Fruit fly (Drosophila melanogaster) whole organism, embryonic: Measurements from ENCODE around the gene CG46439.
A peak's percentile ranks its signal among the peaks of the same experiment; 100 is the strongest.

Source experiments
- Atf3 ChIP-seq: fragments of 200-800 bp; sonication (Bioruptor generic); optimal IDR thresholded peaks from 3 replicates; lab custom pipeline; 2016; ENCODE audit warnings: missing biosample characterization, missing genetic modification characterization
- CG10267 ChIP-seq: fragments of 200-800 bp; sonication (Bioruptor generic); optimal IDR thresholded peaks from 2 replicates; lab custom pipeline; 2018; ENCODE audit warnings: missing biosample characterization, mild to moderate bottlenecking, missing genetic modification characterization, moderate library complexity
- CG10274 ChIP-seq: fragments of 200-800 bp; sonication (Bioruptor generic); optimal IDR thresholded peaks from 3 replicates; lab custom pipeline; 2017; ENCODE audit warnings: missing biosample characterization, mild to moderate bottlenecking, missing genetic modification characterization
- CG10543 ChIP-seq: fragments of 200-800 bp; sonication (Bioruptor generic); optimal IDR thresholded peaks from 3 replicates; lab custom pipeline; 2017; ENCODE audit warnings: missing biosample characterization, mild to moderate bottlenecking, missing genetic modification characterization, moderate library complexity
- CG12391 ChIP-seq: fragments of 200-800 bp; sonication (Bioruptor generic); optimal IDR thresholded peaks from 3 replicates; lab custom pipeline; 2018; ENCODE audit warnings: missing biosample characterization, mild to moderate bottlenecking, missing genetic modification characterization, moderate library complexity
- CG13624 ChIP-seq: fragments of 200-800 bp; sonication (Bioruptor generic); optimal IDR thresholded peaks from 2 replicates; lab custom pipeline; 2016; ENCODE audit warnings: missing biosample characterization, missing genetic modification characterization
- CG14667 ChIP-seq: fragments of 200-800 bp; sonication (Bioruptor generic); IDR thresholded peaks from 2 replicates; pipeline ENCODE4 v1.3.6; 2022; ENCODE audit warnings: missing biosample characterization, missing genetic modification characterization
- CG15696 ChIP-seq: fragments of 200-800 bp; sonication (Bioruptor generic); optimal IDR thresholded peaks from 2 replicates; lab custom pipeline; 2019; ENCODE audit warnings: missing biosample characterization, mild to moderate bottlenecking, missing genetic modification characterization, moderate library complexity
- CG1603 ChIP-seq: fragments of 200-800 bp; sonication (Bioruptor generic); optimal IDR thresholded peaks from 2 replicates; lab custom pipeline; 2019; ENCODE audit warnings: missing biosample characterization, mild to moderate bottlenecking, missing genetic modification characterization, moderate library complexity
- CG1647 ChIP-seq: fragments of 200-800 bp; sonication (Bioruptor generic); optimal IDR thresholded peaks from 3 replicates; lab custom pipeline; 2016; ENCODE audit warnings: missing biosample characterization, missing genetic modification characterization
- CG17328 ChIP-seq: fragments of 200-800 bp; sonication (Bioruptor generic); IDR thresholded peaks from 2 replicates; pipeline ENCODE4 v1.3.6; 2022; ENCODE audit warnings: missing biosample characterization, missing genetic modification characterization
- CG17612 ChIP-seq: fragments of 200-800 bp; sonication (Bioruptor generic); IDR thresholded peaks from 2 replicates; pipeline ENCODE4 v1.3.6; 2022; ENCODE audit warnings: missing biosample characterization, missing genetic modification characterization
- CG18011 ChIP-seq: fragments of 200-800 bp; sonication (Bioruptor generic); optimal IDR thresholded peaks from 2 replicates; lab custom pipeline; 2017; ENCODE audit warnings: missing biosample characterization, missing genetic modification characterization, mild to moderate bottlenecking, moderate library complexity, missing genotype
- CG18619 ChIP-seq: fragments of 200-800 bp; sonication (Bioruptor generic); optimal IDR thresholded peaks from 3 replicates; lab custom pipeline; 2017; ENCODE audit warnings: missing biosample characterization, mild to moderate bottlenecking, missing genetic modification characterization
- CG31365 ChIP-seq: fragments of 200-800 bp; sonication (Bioruptor generic); optimal IDR thresholded peaks from 2 replicates; lab custom pipeline; 2018; ENCODE audit warnings: missing biosample characterization, mild to moderate bottlenecking, missing genetic modification characterization
- CG34422 ChIP-seq: fragments of 200-800 bp; sonication (Bioruptor generic); IDR thresholded peaks from 3 replicates; pipeline ENCODE4 v1.3.6; 2022; ENCODE audit warnings: missing biosample characterization, missing genetic modification characterization
- CG4730 ChIP-seq: fragments of 200-800 bp; sonication (Bioruptor generic); IDR thresholded peaks from 2 replicates; pipeline ENCODE4 v1.3.6; 2022; ENCODE audit warnings: missing biosample characterization, missing genetic modification characterization
- CG8765 ChIP-seq: fragments of 200-800 bp; sonication (Bioruptor generic); IDR thresholded peaks from 2 replicates; pipeline ENCODE4 v1.3.6; 2022; ENCODE audit warnings: missing biosample characterization, missing genetic modification characterization
- D ChIP-seq, 2 experiments: fragments of 200-800 bp in 1 of 2; fragments of >200 bp in 1 of 2; sonication (Bioruptor generic) in 1 of 2; optimal IDR thresholded peaks; 2 replicates in 1 of 2; 3 replicates in 1 of 2; lab custom pipeline; 2017; ENCODE audit warnings: mild to moderate bottlenecking in 1 of 2, missing biosample characterization in 1 of 2, missing genetic modification characterization in 1 of 2, missing genetic modification reagents in 1 of 2
- D19A ChIP-seq: fragments of 200-800 bp; optimal IDR thresholded peaks from 3 replicates; lab custom pipeline; 2019; ENCODE audit warnings: missing biosample characterization, mild to moderate bottlenecking, missing genetic modification characterization, moderate library complexity
- D19B ChIP-seq: fragments of 200-800 bp; sonication (Bioruptor generic); optimal IDR thresholded peaks from 2 replicates; lab custom pipeline; 2017; ENCODE audit warnings: missing biosample characterization, mild to moderate bottlenecking, missing genetic modification characterization
- Dek ChIP-seq: fragments of 200-800 bp; sonication (Bioruptor generic); optimal IDR thresholded peaks from 3 replicates; lab custom pipeline; 2019; ENCODE audit warnings: missing biosample characterization, mild to moderate bottlenecking, missing genetic modification characterization, moderate library complexity
- Dref ChIP-seq: fragments of 200-800 bp; sonication (Bioruptor generic); IDR thresholded peaks from 2 replicates; pipeline ENCODE4 v1.3.6; 2022; ENCODE audit warnings: missing biosample characterization, missing genetic modification characterization
- E2f1 ChIP-seq: fragments of 200-800 bp; sonication (Bioruptor generic); IDR thresholded peaks from 2 replicates; pipeline ENCODE4 v1.3.6; 2022; ENCODE audit warnings: missing biosample characterization, missing genetic modification characterization
- Nf-YB ChIP-seq: fragments of 200-800 bp; sonication (Bioruptor generic); optimal IDR thresholded peaks from 3 replicates; lab custom pipeline; 2019; ENCODE audit warnings: missing biosample characterization, mild to moderate bottlenecking, missing genetic modification characterization, moderate library complexity
- Oaz ChIP-seq: fragments of 200-800 bp; sonication (Bioruptor generic); IDR thresholded peaks from 2 replicates; pipeline ENCODE4 v1.3.6; 2022; ENCODE audit warnings: missing biosample characterization, missing genetic modification characterization
- Oli ChIP-seq: fragments of 200-800 bp; sonication (Bioruptor generic); optimal IDR thresholded peaks from 2 replicates; lab custom pipeline; 2018; ENCODE audit warnings: missing biosample characterization, mild to moderate bottlenecking, missing genetic modification characterization, moderate library complexity
- Poxn ChIP-seq: fragments of 200-800 bp; sonication (Bioruptor generic); IDR thresholded peaks from 2 replicates; pipeline ENCODE4 v1.3.6; 2022; ENCODE audit warnings: missing biosample characterization, missing genetic modification characterization
- Ssrp ChIP-seq: fragments of 200-800 bp; sonication (Bioruptor generic); optimal IDR thresholded peaks from 2 replicates; lab custom pipeline; 2018; ENCODE audit warnings: missing biosample characterization, mild to moderate bottlenecking, missing genetic modification characterization, moderate library complexity
- Stat92E ChIP-seq, 3 experiments: fragments of >200 bp in 2 of 3; fragments of 200-800 bp in 1 of 3; sonication (Bioruptor generic) in 1 of 3; optimal IDR thresholded peaks; 2 replicates each; lab custom pipeline; 2017 to 2019; ENCODE audit warnings: missing biosample characterization in 3 of 3, missing genetic modification characterization in 3 of 3, mild to moderate bottlenecking in 1 of 3, moderate library complexity in 1 of 3
- Usf ChIP-seq: fragments of 200-800 bp; sonication (Bioruptor generic); optimal IDR thresholded peaks from 2 replicates; lab custom pipeline; 2017; ENCODE audit warnings: missing genotype, missing biosample characterization, missing genetic modification characterization
- bcd ChIP-seq: fragments of 200-800 bp; sonication (Bioruptor generic); optimal IDR thresholded peaks from 2 replicates; lab custom pipeline; 2017; ENCODE audit warnings: missing biosample characterization, mild to moderate bottlenecking, missing genetic modification characterization
- cato ChIP-seq: fragments of 200-800 bp; sonication (Bioruptor generic); optimal IDR thresholded peaks from 2 replicates; lab custom pipeline; 2016; ENCODE audit warnings: missing biosample characterization, missing genetic modification characterization, borderline replicate concordance
- chn ChIP-seq: fragments of 200-800 bp; sonication (Bioruptor generic); optimal IDR thresholded peaks from 2 replicates; lab custom pipeline; 2016; ENCODE audit warnings: missing biosample characterization, missing genetic modification characterization
- crp ChIP-seq, 2 experiments: fragments of 200-800 bp; sonication (Bioruptor generic); optimal IDR thresholded peaks; 2 replicates in 1 of 2; 3 replicates in 1 of 2; lab custom pipeline; 2017; ENCODE audit warnings: missing biosample characterization in 2 of 2, missing genetic modification characterization in 2 of 2, mild to moderate bottlenecking in 1 of 2, moderate library complexity in 1 of 2
- dysf ChIP-seq: fragments of 200-800 bp; sonication (Bioruptor generic); IDR thresholded peaks from 3 replicates; pipeline ENCODE4 v1.3.6; 2022; ENCODE audit warnings: missing biosample characterization, missing genetic modification characterization
- eve ChIP-seq, 2 experiments: fragments of >200 bp; optimal IDR thresholded peaks; 2 replicates each; lab custom pipeline; 2017; ENCODE audit warnings: missing biosample characterization in 2 of 2, missing genetic modification characterization in 2 of 2
- gem ChIP-seq: fragments of 200-800 bp; sonication (Bioruptor generic); optimal IDR thresholded peaks from 2 replicates; lab custom pipeline; 2019; ENCODE audit warnings: missing biosample characterization, mild to moderate bottlenecking, missing genetic modification characterization, moderate library complexity
- grau ChIP-seq: fragments of 200-800 bp; optimal IDR thresholded peaks from 3 replicates; lab custom pipeline; 2019; ENCODE audit warnings: missing biosample characterization, mild to moderate bottlenecking, missing genetic modification characterization, moderate library complexity
- gro ChIP-seq: fragments of 200-800 bp; sonication (Bioruptor generic); optimal IDR thresholded peaks from 2 replicates; lab custom pipeline; 2016; ENCODE audit warnings: missing biosample characterization, missing genetic modification characterization
- otp ChIP-seq: fragments of 200-800 bp; sonication (Bioruptor generic); IDR thresholded peaks from 3 replicates; pipeline ENCODE4, ENCODE4 v1.3.6; 2022; ENCODE audit warnings: missing biosample characterization, missing genetic modification characterization
- phol ChIP-seq: fragments of 200-800 bp; sonication (Bioruptor generic); optimal IDR thresholded peaks from 3 replicates; lab custom pipeline; 2018; ENCODE audit warnings: missing biosample characterization, mild to moderate bottlenecking, missing genetic modification characterization, moderate library complexity
- ranshi ChIP-seq: fragments of 200-800 bp; sonication (Bioruptor generic); IDR thresholded peaks from 2 replicates; pipeline ENCODE4 v1.3.6; 2022; ENCODE audit warnings: missing biosample characterization, missing genetic modification characterization
- sens-2 ChIP-seq: fragments of 200-800 bp; sonication (Bioruptor generic); IDR thresholded peaks from 2 replicates; pipeline ENCODE4 v1.3.6; 2022; ENCODE audit warnings: missing biosample characterization, missing genetic modification characterization
- shn ChIP-seq: fragments of 200-800 bp; sonication (Bioruptor generic); optimal IDR thresholded peaks from 3 replicates; lab custom pipeline; 2016; ENCODE audit warnings: missing biosample characterization, missing genetic modification characterization
- sima ChIP-seq: fragments of 200-800 bp; sonication (Bioruptor generic); optimal IDR thresholded peaks from 2 replicates; lab custom pipeline; 2016; ENCODE audit warnings: missing biosample characterization, missing genetic modification characterization
- stwl ChIP-seq: fragments of 200-800 bp; sonication (Bioruptor generic); optimal IDR thresholded peaks from 3 replicates; lab custom pipeline; 2018; ENCODE audit warnings: missing biosample characterization, mild to moderate bottlenecking, missing genetic modification characterization, moderate library complexity
- tin ChIP-seq: fragments of 200-800 bp; sonication (Bioruptor generic); optimal IDR thresholded peaks from 3 replicates; lab custom pipeline; 2016; ENCODE audit warnings: missing biosample characterization, missing genetic modification characterization

Gene CG46439

DNA sequence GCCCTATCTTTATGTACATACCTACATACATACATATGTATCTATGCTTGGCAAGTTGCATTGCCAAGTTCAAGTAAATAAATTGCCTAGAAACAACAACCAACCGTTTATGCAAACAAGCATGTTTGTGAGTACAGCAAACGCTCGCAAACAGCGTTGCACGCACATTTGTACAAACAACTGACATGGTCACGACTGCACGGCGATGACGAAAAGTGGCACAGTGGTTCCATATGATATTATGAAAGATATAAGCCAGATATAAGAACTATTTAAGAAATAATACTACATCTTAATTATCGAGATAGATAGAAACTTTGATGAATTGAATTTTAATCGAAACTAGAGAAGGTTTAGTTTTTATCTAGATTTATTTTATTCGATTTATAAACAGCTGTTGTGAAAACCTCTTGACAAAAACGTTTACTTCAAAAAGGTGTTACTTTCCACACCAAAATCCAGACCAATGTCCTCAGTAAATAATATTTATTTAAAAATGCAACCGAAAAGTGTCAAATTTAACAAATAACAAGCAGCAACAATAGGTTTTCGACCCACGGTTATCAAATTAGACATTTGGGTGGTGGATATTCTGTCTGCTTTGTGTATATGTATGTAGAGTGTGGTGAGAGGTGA lies 6.1 kb downstream of the CG46439 start (continued):
- peak; percentile 27 to 62 for TF ChIP-seq crp (GFP tag; optimal IDR thresholded peaks at IDR 0.05; lab: Kevin White, UChicago)
- TF ChIP-seq CG17612 (GFP tag; lab: Robert Waterston, UW) = peak; percentile 31; the same call in 1 of the 2 replicates
- TF ChIP-seq CG15696 (tag; lab: Kevin White, UChicago) = peak; percentile 93
- TF ChIP-seq CG12391 (tag; lab: Kevin White, UChicago) = peak; percentile 96
- TF ChIP-seq dysf (GFP tag; lab: Robert Waterston, UW) = peak; percentile 87; the same call in 1 of the 3 replicates
- peak; percentile 97 for TF ChIP-seq Oli
- peak; percentile 83 for TF ChIP-seq Nf-YB (GFP tag; lab: Kevin White, UChicago)
- peak; percentile 77 for TF ChIP-seq CG18011 (GFP tag; lab: Kevin White, UChicago)
- TF ChIP-seq D19B (GFP tag; lab: Kevin White, UChicago) = peak; percentile 62
- TF ChIP-seq Dek = peak; percentile 76
- peak; percentile 49 for TF ChIP-seq CG4730 (GFP tag; lab: Robert Waterston, UW)
- peak; percentile 56 for TF ChIP-seq Usf (GFP tag; lab: Kevin White, UChicago)
- peak; percentile 84 for TF ChIP-seq E2f1 (GFP tag; lab: Robert Waterston, UW)
- TF ChIP-seq grau (tag; lab: Kevin White, UChicago) = peak; percentile 92
- peak; percentile 84 for TF ChIP-seq chn (GFP tag; lab: Kevin White, UChicago)
- peak; percentile 70 for TF ChIP-seq CG17328 (GFP tag; lab: Robert Waterston, UW)
- TF ChIP-seq CG10267 (tag; lab: Kevin White, UChicago) = peak; percentile 88
- TF ChIP-seq Poxn (GFP tag; lab: Robert Waterston, UW) = no peak
- TF ChIP-seq Atf3 (GFP tag; lab: Kevin White, UChicago) = peak; percentile 73
- TF ChIP-seq phol (tag; lab: Kevin White, UChicago) = peak; percentile 91
- peak; percentile 43; the same call in 1 of the 2 replicates for TF ChIP-seq Oaz
- peak; percentile 63 for TF ChIP-seq sens-2 (GFP tag; lab: Robert Waterston, UW)
- peak; percentile 1 to 98 for TF ChIP-seq eve (GFP tag; optimal IDR thresholded peaks at IDR 0.05; lab: Kevin White, UChicago)
- TF ChIP-seq Dref (GFP tag; lab: Robert Waterston, UW) = no peak
- TF ChIP-seq CG10274 (GFP tag; lab: Kevin White, UChicago) = peak; percentile 75
- TF ChIP-seq stwl (tag; lab: Kevin White, UChicago) = peak; percentile 18
- TF ChIP-seq otp (GFP tag; lab: Robert Waterston, UW) = peak; percentile 91
- peak; percentile 74 for TF ChIP-seq CG34422 (GFP tag; lab: Robert Waterston, UW)
- TF ChIP-seq gem (tag; lab: Kevin White, UChicago) = peak; percentile 96
- TF ChIP-seq CG10543 (GFP tag; lab: Kevin White, UChicago) = peak; percentile 65
- TF ChIP-seq D (optimal IDR thresholded peaks at IDR 0.05; lab: Kevin White, UChicago) = no peak
- peak; percentile 87 for TF ChIP-seq D (GFP tag; optimal IDR thresholded peaks at IDR 0.05; lab: Kevin White, UChicago)
- peak; percentile 22 for TF ChIP-seq gro (GFP tag; lab: Kevin White, UChicago)
- TF ChIP-seq ranshi = peak; percentile 53; the same call in 1 of the 2 replicates
- peak; percentile 26 for TF ChIP-seq CG13624 (GFP tag; lab: Kevin White, UChicago)
- TF ChIP-seq CG8765 = peak; percentile 50
- TF ChIP-seq CG14667 = peak; percentile 67; the same call in 1 of the 2 replicates
- peak; percentile 39 for TF ChIP-seq CG31365
- peak; percentile 73 for TF ChIP-seq CG1647 (GFP tag; lab: Kevin White, UChicago)
- peak; percentile 87 for TF ChIP-seq tin (GFP tag; lab: Kevin White, UChicago)
- TF ChIP-seq CG1603 (tag; lab: Kevin White, UChicago) = peak; percentile 71
- no peak for TF ChIP-seq sima (GFP tag; lab: Kevin White, UChicago)
- TF ChIP-seq cato (GFP tag; lab: Kevin White, UChicago) = peak; percentile 82
- TF ChIP-seq D19A (tag; lab: Kevin White, UChicago) = peak; percentile 93
- peak; percentile 93 for TF ChIP-seq CG18619 (GFP tag; lab: Kevin White, UChicago)
- TF ChIP-seq Stat92E (GFP tag; optimal IDR thresholded peaks at IDR 0.05; lab: Kevin White, UChicago) = peak in 1 of 3 experiments; percentile 87
- peak; percentile 88 for TF ChIP-seq bcd (GFP tag; lab: Kevin White, UChicago)
- peak; percentile 67 for TF ChIP-seq shn (GFP tag; lab: Kevin White, UChicago)
- TF ChIP-seq Ssrp (tag; lab: Kevin White, UChicago) = peak; percentile 94
